Worm (Caenorhabditis elegans) whole organism, L3 larva: ENCODE results near the gene C25A8.5.

ENCODE experiments used
- R02D3.7 ChIP-seq: fragments of 150-350 bp; optimal IDR thresholded peaks from 2 replicates; lab custom pipeline; 2014; ENCODE audit warnings: missing biosample characterization, missing genetic modification characterization
- ZK546.5 ChIP-seq: sonication (generic microtip); optimal IDR thresholded peaks from 2 replicates; lab custom pipeline; 2017; ENCODE audit warnings: missing biosample characterization, missing genetic modification characterization
- aly-2 ChIP-seq: fragments of 150-350 bp; optimal IDR thresholded peaks from 2 replicates; lab custom pipeline; 2014; ENCODE audit warnings: missing biosample characterization, missing genetic modification characterization
- ama-1 ChIP-seq: fragments of 150-350 bp; optimal IDR thresholded peaks from 2 replicates; lab custom pipeline; 2018
- ceh-16 ChIP-seq: sonication (generic microtip); optimal IDR thresholded peaks from 2 replicates; lab custom pipeline; 2017; ENCODE audit warnings: missing biosample characterization, missing genetic modification characterization
- ceh-28 ChIP-seq: fragments of 150-350 bp; optimal IDR thresholded peaks from 2 replicates; lab custom pipeline; 2014; ENCODE audit warnings: missing biosample characterization, missing genetic modification reagents, missing genetic modification characterization
- ceh-82 ChIP-seq: fragments of 150-350 bp; optimal IDR thresholded peaks from 2 replicates; lab custom pipeline; 2014; ENCODE audit warnings: missing biosample characterization, missing genetic modification characterization
- ceh-9 ChIP-seq: sonication (generic microtip); optimal IDR thresholded peaks from 2 replicates; lab custom pipeline; 2018; ENCODE audit warnings: missing biosample characterization, missing genetic modification characterization
- daf-12 ChIP-seq: fragments of 150-350 bp; optimal IDR thresholded peaks from 2 replicates; lab custom pipeline; 2014; ENCODE audit warnings: missing biosample characterization, missing genetic modification reagents, missing genetic modification characterization
- egl-27 ChIP-seq: sonication (generic microtip); optimal IDR thresholded peaks from 4 replicates; lab custom pipeline; 2017; ENCODE audit warnings: missing biosample characterization, missing genetic modification reagents, missing genetic modification characterization
- egl-5 ChIP-seq: fragments of 150-350 bp; optimal IDR thresholded peaks from 2 replicates; lab custom pipeline; 2017; ENCODE audit warnings: missing biosample characterization, missing genetic modification reagents, missing genetic modification characterization, inconsistent platforms
- elt-1 ChIP-seq: fragments of 150-350 bp; optimal IDR thresholded peaks from 2 replicates; lab custom pipeline; 2014; ENCODE audit warnings: missing biosample characterization, missing genetic modification characterization
- elt-2 ChIP-seq: sonication (generic microtip); optimal IDR thresholded peaks from 2 replicates; lab custom pipeline; 2016; ENCODE audit warnings: missing genetic modification reagents, mild to moderate bottlenecking, missing genetic modification characterization, missing compliant biosample characterization
- elt-3 ChIP-seq, 3 experiments: fragments of 150-350 bp in 1 of 3; sonication (generic microtip) in 2 of 3; optimal IDR thresholded peaks; 2 replicates in 2 of 3; 4 replicates in 1 of 3; lab custom pipeline; 2014 to 2017; ENCODE audit warnings: missing biosample characterization in 3 of 3, missing genetic modification characterization in 3 of 3
- eor-1 ChIP-seq, 2 experiments: fragments of 150-350 bp; optimal IDR thresholded peaks; 2 replicates each; lab custom pipeline; 2014 to 2018; ENCODE audit warnings: missing biosample characterization in 2 of 2, missing genetic modification characterization in 2 of 2
- fkh-10 ChIP-seq: sonication (generic microtip); optimal IDR thresholded peaks from 2 replicates; lab custom pipeline; 2017; ENCODE audit warnings: missing biosample characterization, missing genetic modification reagents, missing genetic modification characterization
- fkh-2 ChIP-seq: fragments of 150-350 bp; optimal IDR thresholded peaks from 2 replicates; lab custom pipeline; 2014; ENCODE audit warnings: missing biosample characterization, missing genetic modification reagents, missing genetic modification characterization
- fos-1 ChIP-seq: fragments of 150-350 bp; optimal IDR thresholded peaks from 2 replicates; lab custom pipeline; 2014; ENCODE audit warnings: missing biosample characterization, missing genetic modification characterization
- hmg-11 ChIP-seq: sonication (generic microtip); optimal IDR thresholded peaks from 2 replicates; lab custom pipeline; 2016; ENCODE audit warnings: missing genetic modification characterization, missing compliant biosample characterization
- jun-1 ChIP-seq: fragments of 150-350 bp; optimal IDR thresholded peaks from 2 replicates; lab custom pipeline; 2014; ENCODE audit warnings: missing biosample characterization, missing genetic modification reagents, missing genetic modification characterization
- lin-15B ChIP-seq: fragments of 150-350 bp; optimal IDR thresholded peaks from 2 replicates; lab custom pipeline; 2014; ENCODE audit warnings: missing biosample characterization, missing genetic modification characterization
- lin-39 ChIP-seq: fragments of 150-350 bp; optimal IDR thresholded peaks from 2 replicates; lab custom pipeline; 2018; ENCODE audit warnings: missing biosample characterization, missing genetic modification reagents, missing genetic modification characterization
- lsy-12 ChIP-seq: sonication (generic microtip); optimal IDR thresholded peaks from 2 replicates; lab custom pipeline; 2016; ENCODE audit warnings: mild to moderate bottlenecking, missing genetic modification characterization, missing compliant biosample characterization
- mdl-1 ChIP-seq: fragments of 150-350 bp; optimal IDR thresholded peaks from 2 replicates; lab custom pipeline; 2014; ENCODE audit warnings: missing biosample characterization, missing genetic modification characterization
- mml-1 ChIP-seq: fragments of 150-350 bp; sonication (generic microtip); optimal IDR thresholded peaks from 3 replicates; lab custom pipeline; 2014; ENCODE audit warnings: missing biosample characterization, missing genetic modification characterization
- nfya-1 ChIP-seq: sonication (generic microtip); optimal IDR thresholded peaks from 2 replicates; lab custom pipeline; 2017; ENCODE audit warnings: missing genetic modification characterization, mild to moderate bottlenecking, missing compliant biosample characterization, antibody characterized with exemption, moderate library complexity; ENCODE audit not compliant: insufficient read depth
- nhr-11 ChIP-seq: fragments of 150-350 bp; optimal IDR thresholded peaks from 2 replicates; lab custom pipeline; 2014; ENCODE audit warnings: missing biosample characterization, missing genetic modification characterization
- nhr-12 ChIP-seq: fragments of 150-350 bp; optimal IDR thresholded peaks from 2 replicates; lab custom pipeline; 2014; ENCODE audit warnings: missing biosample characterization, missing genetic modification characterization
- nhr-23 ChIP-seq: fragments of 150-350 bp; optimal IDR thresholded peaks from 2 replicates; lab custom pipeline; 2014; ENCODE audit warnings: missing biosample characterization, missing genetic modification reagents, missing genetic modification characterization
- nhr-237 ChIP-seq: fragments of 150-350 bp; optimal IDR thresholded peaks from 2 replicates; lab custom pipeline; 2014; ENCODE audit warnings: missing biosample characterization, missing genetic modification characterization
- nhr-25 ChIP-seq: sonication (generic microtip); optimal IDR thresholded peaks from 2 replicates; lab custom pipeline; 2017; ENCODE audit warnings: missing biosample characterization, missing genetic modification characterization
- nhr-28 ChIP-seq: fragments of 150-350 bp; optimal IDR thresholded peaks from 2 replicates; lab custom pipeline; 2014; ENCODE audit warnings: missing biosample characterization, missing genetic modification characterization
- nhr-43 ChIP-seq: sonication (generic microtip); optimal IDR thresholded peaks from 2 replicates; lab custom pipeline; 2016; ENCODE audit warnings: mild to moderate bottlenecking, missing genetic modification characterization, missing compliant biosample characterization; ENCODE audit not compliant: poor library complexity, severe bottlenecking
- nhr-67 ChIP-seq: fragments of 150-350 bp; optimal IDR thresholded peaks from 2 replicates; lab custom pipeline; 2014; ENCODE audit warnings: missing biosample characterization, missing genetic modification characterization
- nhr-76 ChIP-seq: fragments of 150-350 bp; sonication (generic microtip); optimal IDR thresholded peaks from 5 replicates; lab custom pipeline; 2014; ENCODE audit warnings: missing biosample characterization, missing genetic modification characterization
- nhr-77 ChIP-seq: fragments of 150-350 bp; optimal IDR thresholded peaks from 2 replicates; lab custom pipeline; 2014; ENCODE audit warnings: missing biosample characterization, missing genetic modification characterization
- pha-4 ChIP-seq: fragments of 150-350 bp; optimal IDR thresholded peaks from 2 replicates; lab custom pipeline; 2014; ENCODE audit warnings: missing biosample characterization, missing genetic modification reagents, missing genetic modification characterization
- pqm-1 ChIP-seq: fragments of 150-350 bp; optimal IDR thresholded peaks from 2 replicates; lab custom pipeline; 2017; ENCODE audit warnings: missing biosample characterization, missing genetic modification characterization, inconsistent platforms
- sea-2 ChIP-seq: fragments of 150-350 bp; sonication (generic microtip); optimal IDR thresholded peaks from 4 replicates; lab custom pipeline; 2014; ENCODE audit warnings: missing biosample characterization, missing genetic modification reagents, missing genetic modification characterization
- skn-1 ChIP-seq: fragments of 150-350 bp; optimal IDR thresholded peaks from 2 replicates; lab custom pipeline; 2014; ENCODE audit warnings: missing biosample characterization, missing genetic modification characterization
- snpc-4 ChIP-seq: fragments of 150-350 bp; optimal IDR thresholded peaks from 2 replicates; lab custom pipeline; 2014; ENCODE audit warnings: missing biosample characterization, missing genetic modification characterization
- tbx-2 ChIP-seq: sonication (generic microtip); optimal IDR thresholded peaks from 2 replicates; lab custom pipeline; 2016; ENCODE audit warnings: mild to moderate bottlenecking, missing genetic modification characterization, missing compliant biosample characterization
- unc-39 ChIP-seq: sonication (generic microtip); optimal IDR thresholded peaks from 4 replicates; lab custom pipeline; 2017; ENCODE audit warnings: missing biosample characterization, missing genetic modification characterization
- unc-62 ChIP-seq: fragments of 150-350 bp; sonication (generic microtip); optimal IDR thresholded peaks from 4 replicates; lab custom pipeline; 2014; ENCODE audit warnings: missing biosample characterization, missing genetic modification reagents, missing genetic modification characterization
- zag-1 ChIP-seq: fragments of 150-350 bp; optimal IDR thresholded peaks from 2 replicates; lab custom pipeline; 2014; ENCODE audit warnings: missing biosample characterization, missing genetic modification characterization
- ztf-11 ChIP-seq: fragments of 150-350 bp; optimal IDR thresholded peaks from 2 replicates; lab custom pipeline; 2014; ENCODE audit warnings: missing biosample characterization, missing genetic modification characterization
- ztf-4 ChIP-seq: fragments of 150-350 bp; optimal IDR thresholded peaks from 2 replicates; lab custom pipeline; 2014; ENCODE audit warnings: missing biosample characterization, missing genetic modification characterization

C25A8.5 gene

DNA sequence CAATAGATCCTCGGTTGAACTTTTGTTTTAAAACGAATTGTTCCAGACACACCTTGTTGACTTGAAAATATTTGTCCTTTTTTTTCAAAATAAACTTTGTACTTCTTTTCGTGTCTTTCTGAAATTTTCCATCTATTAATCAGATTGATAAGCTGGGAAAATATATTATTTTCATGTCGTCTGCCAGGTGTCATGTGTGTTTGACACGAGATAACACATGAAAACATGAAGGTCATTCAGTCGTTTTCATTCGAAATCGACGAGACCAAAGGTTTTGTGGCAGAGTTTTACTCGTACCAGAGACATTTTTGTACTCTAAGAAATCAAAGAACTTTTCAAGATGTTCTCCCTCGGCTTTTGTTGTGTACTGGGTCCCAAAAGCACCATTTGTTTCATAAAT lies 21.3 kb downstream of the C25A8.5 start:
- TF ChIP-seq pha-4 (tag; lab: Kevin White, UChicago) = peak; percentile 63
- TF ChIP-seq elt-2 = peak; percentile 80
- no peak for TF ChIP-seq ceh-28 (tag; lab: Kevin White, UChicago)
- no peak for TF ChIP-seq jun-1 (tag; lab: Kevin White, UChicago)
- no peak for TF ChIP-seq nhr-237 (tag; lab: Kevin White, UChicago)
- TF ChIP-seq aly-2 (tag; lab: Kevin White, UChicago) = no peak
- TF ChIP-seq zag-1 (tag; lab: Kevin White, UChicago) = no peak
- TF ChIP-seq nhr-67 = no peak
- peak; percentile 23 for TF ChIP-seq nhr-25
- TF ChIP-seq egl-5 = no peak
- peak; percentile 48 for TF ChIP-seq pqm-1 (tag; lab: Kevin White, UChicago)
- no peak for TF ChIP-seq snpc-4
- no peak for TF ChIP-seq fkh-2 (tag; lab: Kevin White, UChicago)
- TF ChIP-seq skn-1 (tag; lab: Kevin White, UChicago) = no peak

DNA sequence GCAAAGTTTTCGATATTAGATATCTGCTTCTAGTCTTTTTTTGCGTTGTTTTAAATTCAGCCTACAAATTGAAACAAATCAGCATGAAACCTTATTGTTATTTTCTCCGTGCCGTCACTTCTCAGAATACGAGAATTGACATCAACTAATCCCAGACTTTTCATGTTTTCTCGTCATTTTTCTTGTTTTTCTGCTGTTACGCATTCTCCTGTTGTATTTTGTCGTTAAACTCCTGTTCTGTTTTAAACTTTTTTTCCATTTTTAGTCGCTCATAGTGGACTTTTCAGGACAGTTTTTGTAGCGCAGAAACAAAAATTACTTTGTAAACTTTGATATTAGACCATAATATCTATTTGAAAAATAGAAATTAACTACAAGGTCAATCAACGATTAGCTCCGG lies 22.9 kb downstream of the C25A8.5 start:
- TF ChIP-seq elt-2 (no peak), zag-1 (tag; lab: Kevin White, UChicago) (no peak), fkh-10 (no peak), aly-2 (tag; lab: Kevin White, UChicago) (no peak), skn-1 (tag; lab: Kevin White, UChicago) (no peak), nfya-1 (tag; lab: Kevin White, UChicago) (no peak), elt-1 (no peak), eor-1 (tag; optimal IDR thresholded peaks at IDR 0.05; lab: Kevin White, UChicago) (no peak), nhr-12 (tag; lab: Kevin White, UChicago) (no peak), fkh-2 (tag; lab: Kevin White, UChicago) (no peak), ceh-82 (tag; lab: Kevin White, UChicago) (no peak), nhr-76 (tag; lab: Kevin White, UChicago) (no peak), ztf-4 (tag; lab: Kevin White, UChicago) (no peak), nhr-23 (tag; lab: Kevin White, UChicago) (no peak), ceh-28 (tag; lab: Kevin White, UChicago) (no peak)

DNA sequence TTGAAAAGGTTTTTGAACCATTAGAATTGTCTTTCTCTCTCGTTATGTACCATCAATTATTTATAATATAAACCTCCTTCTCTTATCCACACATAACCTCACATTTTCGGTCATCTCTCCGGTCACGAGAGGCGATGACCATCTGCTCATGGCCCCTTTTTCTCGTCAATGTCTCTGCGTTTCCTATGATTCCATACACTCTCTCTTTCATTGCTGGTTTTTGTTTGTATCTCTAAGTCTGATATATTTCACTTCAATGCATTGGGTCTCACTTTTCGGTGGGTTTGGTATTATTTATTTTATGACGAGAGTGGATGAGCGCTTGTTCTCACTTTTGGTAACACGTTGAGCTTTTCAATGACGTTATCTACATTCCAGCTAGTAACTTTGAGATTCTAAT lies 23.7 kb downstream of the C25A8.5 start:
- no peak for TF ChIP-seq nhr-237 (tag; lab: Kevin White, UChicago)
- TF ChIP-seq fos-1 (tag; lab: Kevin White, UChicago) = no peak
- TF ChIP-seq unc-62 = no peak
- TF ChIP-seq nhr-77 (tag; lab: Kevin White, UChicago) = no peak
- no peak for TF ChIP-seq ceh-16 (tag; lab: Kevin White, UChicago)
- TF ChIP-seq elt-3 (tag; optimal IDR thresholded peaks at IDR 0.05; lab: Kevin White, UChicago) = no peak
- TF ChIP-seq ceh-82 (tag; lab: Kevin White, UChicago) = no peak
- TF ChIP-seq elt-2 = peak; percentile 11
- TF ChIP-seq mdl-1 (tag; lab: Kevin White, UChicago) = no peak
- no peak for TF ChIP-seq ztf-4 (tag; lab: Kevin White, UChicago)
- TF ChIP-seq ZK546.5 (tag; lab: Kevin White, UChicago) = no peak
- no peak for TF ChIP-seq zag-1 (tag; lab: Kevin White, UChicago)
- peak; percentile 16 for TF ChIP-seq lin-15B (tag; lab: Kevin White, UChicago)
- no peak for TF ChIP-seq eor-1 (tag; optimal IDR thresholded peaks at IDR 0.05; lab: Kevin White, UChicago)
- TF ChIP-seq sea-2 (GFP tag; lab: Kevin White, UChicago) = no peak
- TF ChIP-seq nhr-43 = peak; percentile 39
- no peak for TF ChIP-seq R02D3.7 (tag; lab: Kevin White, UChicago)
- peak; percentile 56 for TF ChIP-seq jun-1 (tag; lab: Kevin White, UChicago)
- no peak for TF ChIP-seq ama-1 (lab: Kevin White, UChicago)
- TF ChIP-seq ceh-9 (tag; lab: Kevin White, UChicago) = no peak
- TF ChIP-seq nhr-11 (tag; lab: Kevin White, UChicago) = no peak
- no peak for TF ChIP-seq mml-1 (tag; lab: Kevin White, UChicago)
- TF ChIP-seq nfya-1 (tag; lab: Kevin White, UChicago) = peak; percentile 55
- peak; percentile 89 for TF ChIP-seq egl-5
- no peak for TF ChIP-seq elt-1
- TF ChIP-seq lin-39 = no peak
- peak; percentile 30 for TF ChIP-seq nhr-23 (tag; lab: Kevin White, UChicago)
- TF ChIP-seq nhr-76 (tag; lab: Kevin White, UChicago) = no peak
- no peak for TF ChIP-seq daf-12 (tag; lab: Kevin White, UChicago)
- no peak for TF ChIP-seq nhr-67
- no peak for TF ChIP-seq fkh-10
- TF ChIP-seq snpc-4 = peak; percentile 59
- TF ChIP-seq ztf-11 (tag; lab: Kevin White, UChicago) = no peak
- TF ChIP-seq unc-39 (tag; lab: Kevin White, UChicago) = no peak
- TF ChIP-seq aly-2 (tag; lab: Kevin White, UChicago) = no peak
- no peak for TF ChIP-seq nhr-28 (tag; lab: Kevin White, UChicago)
- TF ChIP-seq nhr-12 (tag; lab: Kevin White, UChicago) = no peak
- no peak for TF ChIP-seq skn-1 (tag; lab: Kevin White, UChicago)
- peak; percentile 87 for TF ChIP-seq pha-4 (tag; lab: Kevin White, UChicago)
- TF ChIP-seq hmg-11 (tag; lab: Kevin White, UChicago) = peak; percentile 59
- TF ChIP-seq lsy-12 (tag; lab: Kevin White, UChicago) = no peak
- peak; percentile 29 for TF ChIP-seq ceh-28 (tag; lab: Kevin White, UChicago)
- TF ChIP-seq tbx-2 (tag; lab: Kevin White, UChicago) = peak; percentile 15
- TF ChIP-seq pqm-1 (tag; lab: Kevin White, UChicago) = peak; percentile 2
- no peak for TF ChIP-seq egl-27 (tag; lab: Kevin White, UChicago)
